Worm (Caenorhabditis elegans) whole organism, L4 larva: ENCODE measurements around the gene ssr-2.

Experiments
- cey-2 ChIP-seq: sonication (generic microtip); optimal IDR thresholded peaks from 3 replicates; lab custom pipeline; 2017; ENCODE audit warnings: missing genetic modification characterization, mild to moderate bottlenecking, missing compliant biosample characterization, antibody characterized with exemption, borderline replicate concordance; ENCODE audit not compliant: insufficient read depth
- lin-1 ChIP-seq: fragments of 200-800 bp; sonication (Bioruptor generic); IDR thresholded peaks from 2 replicates; pipeline ENCODE4 v1.3.6; 2022; ENCODE audit warnings: missing genetic modification reagents, missing genetic modification characterization, missing compliant biosample characterization
- nhr-237 ChIP-seq: sonication (generic microtip); optimal IDR thresholded peaks from 2 replicates; lab custom pipeline; 2017; ENCODE audit warnings: missing biosample characterization, missing genetic modification characterization

ce11 chrX:2836770-2837169 is 9.2 kb upstream of the ssr-2 start:
- TF ChIP-seq nhr-237 (tag; lab: Kevin White, UChicago) (no peak), lin-1 (no peak), cey-2 (tag; lab: Kevin White, UChicago) (no peak)
